Fruit fly (Drosophila melanogaster): ENCODE measurements around the gene Gbs-76A.

Gbs-76A gene

dm6 chr3L:19288395-19288969 lies 4.1 kb downstream of the Gbs-76A start:
- TF ChIP-seq Hr83 (GFP tag; optimal IDR thresholded peaks at IDR 0.05; ENCODE audit: poor library complexity, severe bottlenecking) (no peak), Rel (GFP tag; optimal IDR thresholded peaks at IDR 0.05) (no peak), Rel (tag; optimal IDR thresholded peaks at IDR 0.05) (peak; percentile 80)

- TF ChIP-seq OdsH (GFP tag; optimal IDR thresholded peaks at IDR 0.05) (no peak), sage (GFP tag; optimal IDR thresholded peaks at IDR 0.05) (no peak), pan (optimal IDR thresholded peaks at IDR 0.05) (no peak), CG9705 (GFP tag; optimal IDR thresholded peaks at IDR 0.05) (no peak), CG32264 (GFP tag; optimal IDR thresholded peaks at IDR 0.05) (no peak), woc (GFP tag; optimal IDR thresholded peaks at IDR 0.05) (no peak), foxo (GFP tag; optimal IDR thresholded peaks at IDR 0.05) (no peak), Sp1 (GFP tag; optimal IDR thresholded peaks at IDR 0.05) (no peak), Abd-B (GFP tag; optimal IDR thresholded peaks at IDR 0.05) (no peak), h (GFP tag; optimal IDR thresholded peaks at IDR 0.05) (no peak), brk (GFP tag; optimal IDR thresholded peaks at IDR 0.05) (no peak), Hr78 (GFP tag; optimal IDR thresholded peaks at IDR 0.05) (no peak), dsf (GFP tag; optimal IDR thresholded peaks at IDR 0.05; ENCODE audit: borderline replicate concordance) (no peak), Jra (GFP tag; optimal IDR thresholded peaks at IDR 0.05) (no peak), lola (GFP tag; optimal IDR thresholded peaks at IDR 0.05) (no peak), usp (GFP tag; optimal IDR thresholded peaks at IDR 0.05) (no peak), br (GFP tag; optimal IDR thresholded peaks at IDR 0.05) (no peak)
These were observed 11.9 kb downstream of the Gbs-76A start, which contains the start of gene CG14089 for dm6 chr3L:19280700-19281099. TSS of gene CG14089 (minus strand) at chr3L:19280800.

- TF ChIP-seq HLH106 (tag; optimal IDR thresholded peaks at IDR 0.05) (no peak), Dfd (GFP tag; optimal IDR thresholded peaks at IDR 0.05) (peak; percentile 98)
These were observed 12.3 kb downstream of the Gbs-76A start for dm6 chr3L:19280283-19280682.

- TF ChIP-seq Abd-B (GFP tag; optimal IDR thresholded peaks at IDR 0.05) (no peak), Hr78 (GFP tag; optimal IDR thresholded peaks at IDR 0.05) (no peak), Dfd (GFP tag; optimal IDR thresholded peaks at IDR 0.05) (no peak), lola (GFP tag; optimal IDR thresholded peaks at IDR 0.05) (no peak), dl (GFP tag; optimal IDR thresholded peaks at IDR 0.05; ENCODE audit: insufficient read depth in 1 of 2, partially characterized antibody in 2 of 2) (no peak), ey (GFP tag; optimal IDR thresholded peaks at IDR 0.05) (no peak), brk (GFP tag; optimal IDR thresholded peaks at IDR 0.05) (no peak), pan (optimal IDR thresholded peaks at IDR 0.05) (no peak), HLH106 (tag; optimal IDR thresholded peaks at IDR 0.05) (no peak), CrebA (GFP tag; optimal IDR thresholded peaks at IDR 0.05; ENCODE audit: borderline replicate concordance) (no peak), OdsH (GFP tag; optimal IDR thresholded peaks at IDR 0.05) (no peak), psq (GFP tag; optimal IDR thresholded peaks at IDR 0.05) (no peak), rgr (GFP tag; optimal IDR thresholded peaks at IDR 0.05) (no peak), jim (GFP tag; optimal IDR thresholded peaks at IDR 0.05) (no peak), woc (GFP tag; optimal IDR thresholded peaks at IDR 0.05) (no peak), Jra (GFP tag; optimal IDR thresholded peaks at IDR 0.05) (no peak), dmrt93B (GFP tag; optimal IDR thresholded peaks at IDR 0.05) (no peak), CG9705 (GFP tag; optimal IDR thresholded peaks at IDR 0.05) (no peak)
These were observed 17.1 kb downstream of the Gbs-76A start, which contains the start of gene CG14086 for dm6 chr3L:19275491-19275890. TSS of gene CG14086 (plus strand) at chr3L:19275791.

- TF ChIP-seq CG9705 (GFP tag; optimal IDR thresholded peaks at IDR 0.05) (no peak), sv (GFP tag; optimal IDR thresholded peaks at IDR 0.05) (no peak), Vsx2 (GFP tag; optimal IDR thresholded peaks at IDR 0.05; ENCODE audit: partially characterized antibody) (no peak), OdsH (GFP tag; optimal IDR thresholded peaks at IDR 0.05) (no peak), sage (GFP tag; optimal IDR thresholded peaks at IDR 0.05) (no peak), foxo (GFP tag; optimal IDR thresholded peaks at IDR 0.05) (no peak), GATAd (GFP tag; optimal IDR thresholded peaks at IDR 0.05) (no peak), N (GFP tag; optimal IDR thresholded peaks at IDR 0.05) (no peak), Jra (GFP tag; optimal IDR thresholded peaks at IDR 0.05) (no peak), HLH106 (tag; optimal IDR thresholded peaks at IDR 0.05) (no peak), pan (optimal IDR thresholded peaks at IDR 0.05) (no peak), usp (GFP tag; optimal IDR thresholded peaks at IDR 0.05) (no peak), Abd-B (GFP tag; optimal IDR thresholded peaks at IDR 0.05) (no peak), Sp1 (GFP tag; optimal IDR thresholded peaks at IDR 0.05) (no peak), Hnf4 (GFP tag; optimal IDR thresholded peaks at IDR 0.05) (no peak), dl (GFP tag; optimal IDR thresholded peaks at IDR 0.05; ENCODE audit: insufficient read depth in 1 of 2, partially characterized antibody in 2 of 2) (no peak), dmrt93B (GFP tag; optimal IDR thresholded peaks at IDR 0.05) (no peak), Hr83 (GFP tag; optimal IDR thresholded peaks at IDR 0.05; ENCODE audit: poor library complexity, severe bottlenecking) (no peak), lola (GFP tag; optimal IDR thresholded peaks at IDR 0.05) (no peak)
These were observed 22.0 kb downstream of the Gbs-76A start, which contains the start of gene CG14088 for dm6 chr3L:19270542-19270941. TSS of gene CG14088 (minus strand) at chr3L:19270642.
